Fruit fly (Drosophila melanogaster): ENCODE measurements around the gene CG14879.

Gene CG14879

DNA sequence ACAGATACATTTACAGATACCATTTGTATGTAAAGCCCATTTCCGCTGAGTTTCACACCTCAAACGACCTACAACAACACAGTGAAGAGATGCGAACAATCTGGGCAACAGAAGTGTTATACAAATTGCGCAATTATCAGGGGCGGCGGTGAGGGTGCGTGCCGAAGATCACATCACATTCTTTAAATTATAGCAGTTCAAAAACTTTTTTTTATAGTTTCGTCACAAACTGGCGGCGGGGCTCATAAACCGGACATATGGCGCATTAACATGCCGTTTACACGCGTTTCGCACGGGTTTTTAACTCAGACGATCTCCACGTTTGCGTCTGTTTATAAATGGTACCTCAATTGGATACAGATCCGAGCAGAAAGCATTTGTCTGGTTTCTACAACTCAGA is 4.2 kb upstream of the CG14879 start (continued):
- TF ChIP-seq Elba2 (GFP tag; optimal IDR thresholded peaks at IDR 0.05) (no peak), crc (GFP tag; optimal IDR thresholded peaks at IDR 0.05) (no peak), Optix (GFP tag; IDR thresholded peaks at IDR 0.05) (no peak), CG6689 (GFP tag; IDR thresholded peaks at IDR 0.05) (no peak), fd64A (GFP tag; optimal IDR thresholded peaks at IDR 0.05) (no peak), ttk (GFP tag; IDR thresholded peaks at IDR 0.05) (no peak), CG9932 (GFP tag; IDR thresholded peaks at IDR 0.05) (0 out of 2 replicates have a peak, but pooled peaks have one; percentile 18), amos (GFP tag; IDR thresholded peaks at IDR 0.05; ENCODE audit: partially characterized antibody) (no peak), sug (tag; optimal IDR thresholded peaks at IDR 0.05) (peak; percentile 0), sna (GFP tag; IDR thresholded peaks at IDR 0.05; ENCODE audit: partially characterized antibody) (no peak), CG1603 (tag; optimal IDR thresholded peaks at IDR 0.05) (no peak), Xrp1 (GFP tag; IDR thresholded peaks at IDR 0.05) (no peak), slbo (GFP tag; IDR thresholded peaks at IDR 0.05) (0 out of 2 replicates have a peak, but pooled peaks have one; percentile 24), rib (GFP tag; IDR thresholded peaks at IDR 0.05) (no peak), ems (GFP tag; optimal IDR thresholded peaks at IDR 0.05) (no peak), CG9215 (GFP tag; IDR thresholded peaks at IDR 0.05) (no peak), Gug (GFP tag; IDR thresholded peaks at IDR 0.05) (no peak), wek (GFP tag; optimal IDR thresholded peaks at IDR 0.05) (no peak), CG11247 (GFP tag; IDR thresholded peaks at IDR 0.05) (no peak), row (GFP tag; IDR thresholded peaks at IDR 0.05) (no peak), CG6683 (GFP tag; optimal IDR thresholded peaks at IDR 0.05) (no peak), GATAe (GFP tag; conservative IDR thresholded peaks at IDR 0.05) (no peak), C15 (GFP tag; IDR thresholded peaks at IDR 0.05) (no peak), Dll (GFP tag; IDR thresholded peaks at IDR 0.05; ENCODE audit: partially characterized antibody) (no peak), aop (GFP tag; IDR thresholded peaks at IDR 0.05) (no peak), CG14860 (GFP tag; IDR thresholded peaks at IDR 0.05; ENCODE audit: partially characterized antibody) (no peak), Meics (GFP tag; optimal IDR thresholded peaks at IDR 0.05) (peak; percentile 82), pum (GFP tag; optimal IDR thresholded peaks at IDR 0.05) (no peak), CG10321 (GFP tag; IDR thresholded peaks at IDR 0.05) (no peak), CG12219 (GFP tag; optimal IDR thresholded peaks at IDR 0.05) (no peak), CG13775 (GFP tag; optimal IDR thresholded peaks at IDR 0.05) (no peak), ERR (GFP tag; optimal IDR thresholded peaks at IDR 0.05) (no peak), CG17186 (GFP tag; optimal IDR thresholded peaks at IDR 0.05) (no peak), B-H2 (GFP tag; optimal IDR thresholded peaks at IDR 0.05) (peak; percentile 4), CG11398 (GFP tag; optimal IDR thresholded peaks at IDR 0.05) (no peak), chm (GFP tag; IDR thresholded peaks at IDR 0.05) (no peak), CG32772 (GFP tag; IDR thresholded peaks at IDR 0.05) (no peak), CG3995 (GFP tag; optimal IDR thresholded peaks at IDR 0.05) (no peak), nmo (GFP tag; optimal IDR thresholded peaks at IDR 0.05) (no peak), Pdp1 (GFP tag; optimal IDR thresholded peaks at IDR 0.05) (peak in 1 of 2 experiments; percentile 91), gfzf (GFP tag; optimal IDR thresholded peaks at IDR 0.05) (no peak), Dad (GFP tag; optimal IDR thresholded peaks at IDR 0.05) (no peak), CG13624 (GFP tag; optimal IDR thresholded peaks at IDR 0.05) (peak; percentile 54), CG1024 (GFP tag; IDR thresholded peaks at IDR 0.05) (no peak), Dfd (GFP tag; optimal IDR thresholded peaks at IDR 0.05) (no peak), eve (GFP tag; optimal IDR thresholded peaks at IDR 0.05) (no peak), lov (optimal IDR thresholded peaks at IDR 0.05) (no peak), lov (GFP tag; IDR thresholded peaks at IDR 0.05) (no peak), Adf1 (GFP tag; IDR thresholded peaks at IDR 0.05) (no peak), Sox102F (GFP tag; optimal IDR thresholded peaks at IDR 0.05) (no peak), trem (tag; optimal IDR thresholded peaks at IDR 0.05) (no peak), wdn (GFP tag; IDR thresholded peaks at IDR 0.05) (no peak), CG15514 (GFP tag; optimal IDR thresholded peaks at IDR 0.05) (no peak)
